Worm (Caenorhabditis elegans) whole organism, late embryonic: ENCODE results near the gene K12H6.10.

Experiments used
- C08G9.2 ChIP-seq: sonication (generic microtip); optimal IDR thresholded peaks from 2 replicates; lab custom pipeline; 2016; ENCODE audit warnings: mild to moderate bottlenecking, missing genetic modification characterization, moderate library complexity, missing compliant biosample characterization
- elt-2 ChIP-seq: sonication (generic microtip); optimal IDR thresholded peaks from 2 replicates; lab custom pipeline; 2016; ENCODE audit warnings: missing genetic modification reagents, missing genetic modification characterization, missing compliant biosample characterization
- hlh-15 ChIP-seq: sonication (generic microtip); optimal IDR thresholded peaks from 2 replicates; lab custom pipeline; 2016; ENCODE audit warnings: missing genetic modification characterization, missing compliant biosample characterization
- unc-42 ChIP-seq: sonication (generic microtip); optimal IDR thresholded peaks from 2 replicates; lab custom pipeline; 2016; ENCODE audit warnings: missing genotype, missing genetic modification characterization, missing compliant biosample characterization

ce11 chrII:2801764-2802163, 20.9 kb upstream of the K12H6.10 start:
- TF ChIP-seq hlh-15 (no peak), elt-2 (tag; lab: Kevin White, UChicago) (no peak), unc-42 (tag; lab: Kevin White, UChicago) (no peak), C08G9.2 (tag; lab: Kevin White, UChicago) (no peak)
